Fruit fly (Drosophila melanogaster): ENCODE data around the gene CG3744.

The CG3744 gene

dm6 chr3R:24917814-24918636 is 41.6 kb upstream of the CG3744 start, which contains the start of the genes PIG-S, sud1 and CG11168 (continued):
- TF ChIP-seq BtbVII (GFP tag; optimal IDR thresholded peaks at IDR 0.05) (no peak), CG1603 (tag; optimal IDR thresholded peaks at IDR 0.05) (peak; percentile 29), sd (tag; optimal IDR thresholded peaks at IDR 0.05) (peak; percentile 94), jing (GFP tag; optimal IDR thresholded peaks at IDR 0.05) (no peak), ap (GFP tag; IDR thresholded peaks at IDR 0.05) (0 out of 2 replicates have a peak, but pooled peaks have one; percentile 10), CG11504 (tag; optimal IDR thresholded peaks at IDR 0.05) (no peak), bbx (GFP tag; IDR thresholded peaks at IDR 0.05; ENCODE audit: partially characterized antibody) (peak; percentile 68), C15 (GFP tag; IDR thresholded peaks at IDR 0.05) (no peak), hkb (optimal IDR thresholded peaks at IDR 0.05) (no peak), hkb (GFP tag; IDR thresholded peaks at IDR 0.05) (0 out of 2 replicates have a peak, but pooled peaks have one; percentile 11), Poxn (GFP tag; IDR thresholded peaks at IDR 0.05) (peak; percentile 62; the same call in 1 of the 2 replicates), Vsx1 (GFP tag; optimal IDR thresholded peaks at IDR 0.05) (peak; percentile 90), Lhr (GFP tag; optimal IDR thresholded peaks at IDR 0.05) (peak; percentile 27), so (GFP tag; IDR thresholded peaks at IDR 0.05) (0 out of 3 replicates have a peak, but pooled peaks have one; percentile 54), abd-A (tag; optimal IDR thresholded peaks at IDR 0.05) (no peak), Tbp (GFP tag; optimal IDR thresholded peaks at IDR 0.05) (no peak), corto (GFP tag; optimal IDR thresholded peaks at IDR 0.05) (no peak), CG6683 (GFP tag; optimal IDR thresholded peaks at IDR 0.05) (no peak), CG11560 (tag; IDR thresholded peaks at IDR 0.05) (no peak), Rfx (GFP tag; IDR thresholded peaks at IDR 0.05) (peak; percentile 79), CG3838 (GFP tag; optimal IDR thresholded peaks at IDR 0.05) (peak; percentile 18), CG4730 (GFP tag; IDR thresholded peaks at IDR 0.05) (peak; percentile 27; the same call in 1 of the 2 replicates), Dip2 (GFP tag; IDR thresholded peaks at IDR 0.05) (no peak), E2f2 (GFP tag; IDR thresholded peaks at IDR 0.05) (peak; percentile 26; the same call in 1 of the 2 replicates), crol (GFP tag; IDR thresholded peaks at IDR 0.05) (0 out of 2 replicates have a peak, but pooled peaks have one; percentile 10), HLHmδ (GFP tag; optimal IDR thresholded peaks at IDR 0.05) (no peak), br (optimal IDR thresholded peaks at IDR 0.05) (no peak), klu (GFP tag; IDR thresholded peaks at IDR 0.05) (no peak), MESR4 (GFP tag; optimal IDR thresholded peaks at IDR 0.05) (peak; percentile 38), CG14050 (GFP tag; IDR thresholded peaks at IDR 0.05) (peak; percentile 47; the same call in 2 of the 3 replicates), Hsf (GFP tag; optimal IDR thresholded peaks at IDR 0.05) (no peak), Bgb (GFP tag; IDR thresholded peaks at IDR 0.05; ENCODE audit: partially characterized antibody) (peak; percentile 87), luna (GFP tag; optimal IDR thresholded peaks at IDR 0.05) (no peak), Nf-YB (GFP tag; optimal IDR thresholded peaks at IDR 0.05) (peak; percentile 18), CG3726 (GFP tag; IDR thresholded peaks at IDR 0.05) (peak; percentile 32; the same call in 1 of the 3 replicates), CG10543 (GFP tag; optimal IDR thresholded peaks at IDR 0.05) (peak; percentile 20), zfh1 (GFP tag; IDR thresholded peaks at IDR 0.05) (peak; percentile 61; the same call in 2 of the 3 replicates), Optix (GFP tag; IDR thresholded peaks at IDR 0.05) (no peak), CG11696 (GFP tag; IDR thresholded peaks at IDR 0.05) (no peak), Rx (GFP tag; IDR thresholded peaks at IDR 0.05) (peak; percentile 35), HLH3B (GFP tag; IDR thresholded peaks at IDR 0.05) (peak; percentile 49; the same call in 1 of the 2 replicates), CG34422 (GFP tag; IDR thresholded peaks at IDR 0.05) (peak; percentile 75; the same call in 2 of the 3 replicates), CG5953 (GFP tag; IDR thresholded peaks at IDR 0.05) (no peak), tap (tag; optimal IDR thresholded peaks at IDR 0.05) (no peak), lab (GFP tag; optimal IDR thresholded peaks at IDR 0.05) (no peak), CG10979 (tag; optimal IDR thresholded peaks at IDR 0.05) (peak; percentile 57), Ravus (GFP tag; IDR thresholded peaks at IDR 0.05) (no peak), CG1832 (GFP tag; optimal IDR thresholded peaks at IDR 0.05) (no peak), toy (GFP tag; IDR thresholded peaks at IDR 0.05) (0 out of 2 replicates have a peak, but pooled peaks have one; percentile 34)

All from whole organism, embryonic.